Worm (Caenorhabditis elegans): ENCODE data around the gene nuc-1.
A peak's percentile ranks its signal among the peaks of the same experiment; 100 is the strongest.

DNA sequence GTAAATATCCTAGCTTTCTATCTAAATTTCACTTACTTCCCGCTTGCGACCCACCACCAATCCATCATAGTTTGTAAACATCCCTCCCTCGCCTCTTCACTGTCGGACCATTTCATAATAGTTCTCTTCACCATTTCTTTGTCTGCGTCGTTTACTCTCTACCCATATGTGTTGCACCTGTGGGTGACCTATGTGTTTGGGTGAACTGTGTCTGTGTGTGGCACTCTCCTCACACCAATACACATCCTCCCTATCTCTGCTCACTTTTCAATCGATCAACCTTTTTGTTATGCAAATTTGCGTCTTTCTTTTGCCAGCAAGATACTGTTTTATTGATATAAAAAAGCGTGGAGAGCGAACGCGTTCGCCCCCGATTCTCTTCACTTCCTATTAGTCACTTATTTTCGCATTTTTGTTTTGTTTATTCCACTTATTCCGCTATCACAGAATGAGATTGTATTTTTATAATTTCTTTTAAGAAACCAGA, 34.8 kb upstream of the nuc-1 start:
- TF ChIP-seq T22C8.4 (GFP tag; IDR thresholded peaks at IDR 0.05) (0 out of 2 replicates have a peak, but pooled peaks have one; percentile 47), ztf-29 (GFP tag; IDR thresholded peaks at IDR 0.05) (no peak), med-1 (GFP tag; optimal IDR thresholded peaks at IDR 0.05; ENCODE audit: insufficient read depth) (no peak), flt-1 (GFP tag; IDR thresholded peaks at IDR 0.05) (no peak), tab-1 (GFP tag; IDR thresholded peaks at IDR 0.05) (no peak), ztf-23 (GFP tag; IDR thresholded peaks at IDR 0.05) (no peak), klf-2 (GFP tag; conservative IDR thresholded peaks at IDR 0.05) (no peak), ref-1 (GFP tag; conservative IDR thresholded peaks at IDR 0.05) (no peak), cog-1 (tag; optimal IDR thresholded peaks at IDR 0.05) (no peak)
